Fruit fly (Drosophila melanogaster) whole organism, embryonic: ENCODE measurements around the gene Lamtor1.

Experiments used
- Atf-2 ChIP-seq: fragments of 200-800 bp; sonication (Bioruptor generic); optimal IDR thresholded peaks from 2 replicates; lab custom pipeline; 2016; ENCODE audit warnings: missing biosample characterization, missing genetic modification characterization
- CG13287 ChIP-seq: fragments of 200-800 bp; sonication (Bioruptor generic); IDR thresholded peaks from 2 replicates; pipeline ENCODE4 v1.3.6; 2022; ENCODE audit warnings: missing biosample characterization, missing genetic modification characterization; ENCODE audit not compliant: partially characterized antibody
- CG15011 ChIP-seq: fragments of 200-800 bp; sonication (Bioruptor generic); optimal IDR thresholded peaks from 3 replicates; lab custom pipeline; 2018; ENCODE audit warnings: missing biosample characterization, mild to moderate bottlenecking, missing genetic modification characterization
- CG1529 ChIP-seq: fragments of 200-800 bp; sonication (Bioruptor generic); optimal IDR thresholded peaks from 3 replicates; lab custom pipeline; 2018; ENCODE audit warnings: missing biosample characterization, missing genetic modification characterization
- CG16815 ChIP-seq: fragments of 200-800 bp; sonication (Bioruptor generic); optimal IDR thresholded peaks from 3 replicates; lab custom pipeline; 2017; ENCODE audit warnings: missing biosample characterization, mild to moderate bottlenecking, missing genetic modification characterization
- CG31224 ChIP-seq: fragments of 200-800 bp; sonication (Bioruptor generic); IDR thresholded peaks from 2 replicates; pipeline ENCODE4 v1.3.6; 2022; ENCODE audit warnings: missing biosample characterization, missing genetic modification characterization
- CG34376 ChIP-seq: fragments of 200-800 bp; sonication (Bioruptor generic); optimal IDR thresholded peaks from 2 replicates; lab custom pipeline; 2018; ENCODE audit warnings: missing biosample characterization, mild to moderate bottlenecking, missing genetic modification characterization
- CG4328 ChIP-seq: fragments of 200-800 bp; sonication (Bioruptor generic); optimal IDR thresholded peaks from 3 replicates; lab custom pipeline; 2017; ENCODE audit warnings: missing biosample characterization, missing genetic modification reagents, missing genetic modification characterization
- CG5245 ChIP-seq: fragments of 200-800 bp; sonication (Bioruptor generic); optimal IDR thresholded peaks from 3 replicates; lab custom pipeline; 2016; ENCODE audit warnings: missing biosample characterization, missing genetic modification characterization
- CG6654 ChIP-seq: fragments of 200-800 bp; sonication (Bioruptor generic); optimal IDR thresholded peaks from 2 replicates; lab custom pipeline; 2017; ENCODE audit warnings: missing biosample characterization, mild to moderate bottlenecking, missing genetic modification characterization
- CG6791 ChIP-seq: fragments of 200-800 bp; sonication (Bioruptor generic); IDR thresholded peaks from 3 replicates; pipeline ENCODE4 v1.3.6; 2022; ENCODE audit warnings: missing biosample characterization, missing genetic modification characterization; ENCODE audit not compliant: partially characterized antibody
- CG7839 ChIP-seq: fragments of 200-800 bp; sonication (Bioruptor generic); optimal IDR thresholded peaks from 3 replicates; lab custom pipeline; 2018; ENCODE audit warnings: missing biosample characterization, mild to moderate bottlenecking, missing genetic modification characterization, moderate library complexity
- Dek ChIP-seq: fragments of 200-800 bp; sonication (Bioruptor generic); optimal IDR thresholded peaks from 3 replicates; lab custom pipeline; 2019; ENCODE audit warnings: missing biosample characterization, mild to moderate bottlenecking, missing genetic modification characterization, moderate library complexity
- Gug ChIP-seq: fragments of 200-800 bp; sonication (Bioruptor generic); IDR thresholded peaks from 4 replicates; pipeline ENCODE4 v1.3.6; 2022; ENCODE audit warnings: missing biosample characterization, missing genetic modification characterization
- HLH54F ChIP-seq: fragments of 200-800 bp; sonication (Bioruptor generic); optimal IDR thresholded peaks from 3 replicates; lab custom pipeline; 2016; ENCODE audit warnings: missing biosample characterization, missing genetic modification characterization
- Hey ChIP-seq: fragments of 200-800 bp; sonication (Bioruptor generic); optimal IDR thresholded peaks from 3 replicates; lab custom pipeline; 2018; ENCODE audit warnings: missing biosample characterization, mild to moderate bottlenecking, missing genetic modification characterization
- Hmr ChIP-seq: fragments of 200-800 bp; sonication (Bioruptor generic); optimal IDR thresholded peaks from 3 replicates; lab custom pipeline; 2017; ENCODE audit warnings: mild to moderate bottlenecking, missing biosample characterization, missing genetic modification reagents, missing genetic modification characterization
- Hr3 ChIP-seq: fragments of 200-800 bp; sonication (Bioruptor generic); optimal IDR thresholded peaks from 3 replicates; lab custom pipeline; 2016; ENCODE audit warnings: missing biosample characterization, missing genetic modification characterization
- Nf-YA ChIP-seq: fragments of 200-800 bp; sonication (Bioruptor generic); IDR thresholded peaks from 2 replicates; pipeline ENCODE4 v1.3.6; 2022; ENCODE audit warnings: missing biosample characterization, missing genetic modification characterization
- PHDP ChIP-seq: fragments of 200-800 bp; sonication (Bioruptor generic); optimal IDR thresholded peaks from 3 replicates; lab custom pipeline; 2018; ENCODE audit warnings: missing biosample characterization, mild to moderate bottlenecking, missing genetic modification characterization, moderate library complexity
- Sry-δ ChIP-seq: fragments of 200-800 bp; sonication (Bioruptor generic); optimal IDR thresholded peaks from 2 replicates; lab custom pipeline; 2016; ENCODE audit warnings: missing biosample characterization, missing genetic modification characterization
- TFAM ChIP-seq: fragments of 200-800 bp; sonication (Bioruptor generic); optimal IDR thresholded peaks from 2 replicates; lab custom pipeline; 2017; ENCODE audit warnings: missing biosample characterization, missing genetic modification characterization, inconsistent platforms
- cas ChIP-seq: fragments of 200-800 bp; sonication (Bioruptor generic); IDR thresholded peaks from 2 replicates; pipeline ENCODE4 v1.3.6; 2022; ENCODE audit warnings: missing biosample characterization, missing genetic modification characterization
- cg ChIP-seq: fragments of 200-800 bp; sonication (Bioruptor generic); optimal IDR thresholded peaks from 3 replicates; lab custom pipeline; 2019; ENCODE audit warnings: missing biosample characterization, mild to moderate bottlenecking, missing genetic modification characterization, moderate library complexity
- chif ChIP-seq, 2 experiments: fragments of 200-800 bp; sonication (Bioruptor generic); optimal IDR thresholded peaks; 3 replicates each; lab custom pipeline; 2016; ENCODE audit warnings: missing biosample characterization in 2 of 2, missing genetic modification characterization in 2 of 2
- chinmo ChIP-seq: fragments of 200-800 bp; sonication (Bioruptor generic); IDR thresholded peaks from 4 replicates; pipeline ENCODE4 v1.3.6; 2022; ENCODE audit warnings: missing biosample characterization, missing genetic modification characterization; ENCODE audit not compliant: partially characterized antibody
- crc ChIP-seq: fragments of 200-800 bp; sonication (Bioruptor generic); optimal IDR thresholded peaks from 2 replicates; lab custom pipeline; 2016; ENCODE audit warnings: missing biosample characterization, missing genetic modification characterization
- da ChIP-seq: fragments of 200-800 bp; sonication (Bioruptor generic); optimal IDR thresholded peaks from 2 replicates; lab custom pipeline; 2016; ENCODE audit warnings: missing biosample characterization, missing genetic modification characterization
- dmrt11E ChIP-seq: fragments of 200-800 bp; sonication (Bioruptor generic); optimal IDR thresholded peaks from 3 replicates; lab custom pipeline; 2018; ENCODE audit warnings: missing biosample characterization, mild to moderate bottlenecking, missing genetic modification characterization, moderate library complexity
- dpn ChIP-seq, 2 experiments: fragments of 200-800 bp; sonication (Bioruptor generic); optimal IDR thresholded peaks; 3 replicates each; lab custom pipeline; 2016; ENCODE audit warnings: missing biosample characterization in 2 of 2, missing genetic modification characterization in 2 of 2
- dysf ChIP-seq: fragments of 200-800 bp; sonication (Bioruptor generic); IDR thresholded peaks from 3 replicates; pipeline ENCODE4 v1.3.6; 2022; ENCODE audit warnings: missing biosample characterization, missing genetic modification characterization
- gsb ChIP-seq: fragments of 200-800 bp; sonication (Bioruptor generic); IDR thresholded peaks from 2 replicates; pipeline ENCODE4 v1.3.6; 2022; ENCODE audit warnings: missing biosample characterization, missing genetic modification characterization
- her ChIP-seq: fragments of 200-800 bp; sonication (Bioruptor generic); optimal IDR thresholded peaks from 2 replicates; lab custom pipeline; 2016; ENCODE audit warnings: missing biosample characterization, missing genetic modification characterization
- hkb ChIP-seq, 2 experiments: fragments of 200-800 bp in 1 of 2; fragments of >200 bp in 1 of 2; sonication (Bioruptor generic) in 1 of 2; IDR thresholded peaks in 1 of 2; optimal IDR thresholded peaks in 1 of 2; 2 replicates each; pipeline versions ENCODE4 v1.3.6 to Lab custom; 2017 to 2022; ENCODE audit warnings: missing biosample characterization in 1 of 2, missing genetic modification characterization in 1 of 2
- klu ChIP-seq: fragments of 200-800 bp; sonication (Bioruptor generic); IDR thresholded peaks from 2 replicates; pipeline ENCODE4 v1.3.6; 2022; ENCODE audit warnings: missing biosample characterization, missing genetic modification characterization
- lmd ChIP-seq: fragments of 200-800 bp; sonication (Bioruptor generic); IDR thresholded peaks from 2 replicates; pipeline ENCODE4 v1.3.6; 2022; ENCODE audit warnings: missing biosample characterization, missing genetic modification characterization
- lola ChIP-seq, 3 experiments: fragments of >200 bp in 2 of 3; fragments of 200-800 bp in 1 of 3; sonication (Bioruptor generic) in 1 of 3; optimal IDR thresholded peaks; 2 replicates each; lab custom pipeline; 2017 to 2019; ENCODE audit warnings: missing biosample characterization in 3 of 3, missing genetic modification characterization in 3 of 3, mild to moderate bottlenecking in 1 of 3, moderate library complexity in 1 of 3
- oc ChIP-seq: fragments of 200-800 bp; sonication (Bioruptor generic); optimal IDR thresholded peaks from 2 replicates; lab custom pipeline; 2018; ENCODE audit warnings: missing biosample characterization, mild to moderate bottlenecking, missing genetic modification characterization, moderate library complexity
- phol ChIP-seq: fragments of 200-800 bp; sonication (Bioruptor generic); optimal IDR thresholded peaks from 3 replicates; lab custom pipeline; 2018; ENCODE audit warnings: missing biosample characterization, mild to moderate bottlenecking, missing genetic modification characterization, moderate library complexity
- repo ChIP-seq: fragments of 200-800 bp; sonication (Bioruptor generic); optimal IDR thresholded peaks from 2 replicates; lab custom pipeline; 2016; ENCODE audit warnings: missing biosample characterization, missing genetic modification characterization
- seq ChIP-seq: fragments of 200-800 bp; sonication (Bioruptor generic); IDR thresholded peaks from 2 replicates; pipeline ENCODE4 v1.3.6; 2022; ENCODE audit warnings: missing biosample characterization, missing genetic modification characterization
- slou ChIP-seq: fragments of 200-800 bp; sonication (Bioruptor generic); optimal IDR thresholded peaks from 3 replicates; lab custom pipeline; 2016; ENCODE audit warnings: missing biosample characterization, missing genetic modification characterization
- trem ChIP-seq: fragments of 200-800 bp; optimal IDR thresholded peaks from 3 replicates; lab custom pipeline; 2019; ENCODE audit warnings: missing biosample characterization, mild to moderate bottlenecking, missing genetic modification characterization, moderate library complexity
- ttk ChIP-seq: fragments of 200-800 bp; sonication (Bioruptor generic); IDR thresholded peaks from 2 replicates; pipeline ENCODE4 v2.1.2; 2022; ENCODE audit warnings: missing biosample characterization, missing genetic modification characterization
- unc-4 ChIP-seq: fragments of 200-800 bp; sonication (Bioruptor generic); IDR thresholded peaks from 2 replicates; pipeline ENCODE4 v1.3.6; 2022; ENCODE audit warnings: missing biosample characterization, missing genetic modification characterization; ENCODE audit not compliant: partially characterized antibody
- usp ChIP-seq: fragments of >200 bp; optimal IDR thresholded peaks from 2 replicates; lab custom pipeline; 2017; ENCODE audit warnings: missing biosample characterization, missing genetic modification characterization
- vnd ChIP-seq: fragments of 200-800 bp; sonication (Bioruptor generic); IDR thresholded peaks from 3 replicates; pipeline ENCODE4 v1.3.6; 2022; ENCODE audit warnings: missing biosample characterization, missing genetic modification characterization; ENCODE audit not compliant: partially characterized antibody
- zen ChIP-seq: fragments of 200-800 bp; sonication (Bioruptor generic); optimal IDR thresholded peaks from 3 replicates; lab custom pipeline; 2018; ENCODE audit warnings: missing biosample characterization, mild to moderate bottlenecking, missing genetic modification characterization, moderate library complexity

The Lamtor1 gene

DNA sequence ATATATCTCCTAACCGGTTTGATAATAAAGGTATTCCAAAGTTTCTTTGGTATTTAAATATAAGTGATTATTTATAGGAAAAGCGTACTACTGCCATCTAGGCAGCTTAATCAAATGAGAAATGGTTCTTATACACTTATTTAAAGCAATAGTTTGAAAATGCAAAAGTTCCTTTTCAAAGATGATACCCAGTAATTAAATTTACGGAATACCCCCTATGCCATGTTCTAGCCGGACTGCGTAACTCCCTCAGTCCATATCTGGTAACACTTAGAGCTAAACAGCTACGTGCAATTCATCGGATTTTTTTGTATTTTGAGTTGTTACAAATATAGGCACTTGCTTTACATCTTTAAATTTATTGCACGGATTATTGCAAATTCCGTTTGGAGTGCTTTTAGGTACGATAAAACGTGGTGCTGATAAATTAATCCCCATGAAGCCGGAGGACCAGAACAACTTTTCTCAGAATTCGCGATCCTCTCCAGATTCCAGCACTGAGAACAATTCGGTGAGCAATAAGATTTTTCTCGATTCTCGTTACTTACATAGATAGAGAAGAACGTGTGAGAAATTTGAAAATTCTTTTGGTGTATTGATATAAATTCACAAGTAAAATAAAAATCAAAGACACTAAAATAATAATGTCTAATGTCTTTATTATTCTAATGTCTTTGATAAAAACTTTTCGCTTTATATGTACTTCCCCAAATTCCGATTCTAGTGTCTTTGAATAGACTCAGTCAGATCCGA lies 26.2 kb downstream of the Lamtor1 start, which contains the start of gene CG7668 (continued):
- peak; percentile 93 for TF ChIP-seq phol (tag; lab: Kevin White, UChicago)
- TF ChIP-seq zen (tag; lab: Kevin White, UChicago): peak; percentile 91
- peak; percentile 69 for TF ChIP-seq slou (GFP tag; lab: Kevin White, UChicago)
- no peak for TF ChIP-seq hkb (optimal IDR thresholded peaks at IDR 0.05; lab: Kevin White, UChicago)
- TF ChIP-seq hkb (GFP tag; IDR thresholded peaks at IDR 0.05; lab: Robert Waterston, UW): peak; percentile 96
- TF ChIP-seq CG34376 (GFP tag; lab: Kevin White, UChicago): peak; percentile 81
- TF ChIP-seq CG6791 (GFP tag; lab: Robert Waterston, UW): no peak
- peak; percentile 34 for TF ChIP-seq TFAM (GFP tag; lab: Kevin White, UChicago)
- TF ChIP-seq CG15011 (GFP tag; lab: Kevin White, UChicago): peak; percentile 70
- TF ChIP-seq Nf-YA (GFP tag; lab: Robert Waterston, UW): peak; percentile 75
- peak; percentile 71 to 91 for TF ChIP-seq chif (GFP tag; optimal IDR thresholded peaks at IDR 0.05; lab: Kevin White, UChicago)
- peak; percentile 67 for TF ChIP-seq CG6654
- peak; percentile 80 for TF ChIP-seq HLH54F (GFP tag; lab: Kevin White, UChicago)
- peak; percentile 90 for TF ChIP-seq trem (tag; lab: Kevin White, UChicago)
- peak; percentile 16 for TF ChIP-seq cg (GFP tag; lab: Kevin White, UChicago)
- no peak for TF ChIP-seq chinmo (GFP tag; lab: Robert Waterston, UW)
- TF ChIP-seq lola (GFP tag; optimal IDR thresholded peaks at IDR 0.05; lab: Kevin White, UChicago): peak in 1 of 3 experiments; percentile 88
- no peak for TF ChIP-seq Hey (tag; lab: Kevin White, UChicago)
- TF ChIP-seq CG31224: no peak
- TF ChIP-seq Hmr (GFP tag; lab: Kevin White, UChicago): peak; percentile 94
- peak; percentile 89 to 93 for TF ChIP-seq dpn (GFP tag; optimal IDR thresholded peaks at IDR 0.05; lab: Kevin White, UChicago)
- peak; percentile 81 for TF ChIP-seq Hr3
- peak; percentile 79; the same call in 3 of the 4 replicates for TF ChIP-seq Gug (GFP tag; lab: Robert Waterston, UW)
- TF ChIP-seq vnd (GFP tag; lab: Robert Waterston, UW): no peak
- peak; percentile 92 for TF ChIP-seq ttk (GFP tag; lab: Robert Waterston, UW)
- TF ChIP-seq PHDP (tag; lab: Kevin White, UChicago): peak; percentile 95
- peak; percentile 81 for TF ChIP-seq CG16815 (GFP tag; lab: Kevin White, UChicago)
- TF ChIP-seq repo (GFP tag; lab: Kevin White, UChicago): peak; percentile 73
- peak; percentile 70 for TF ChIP-seq gsb (GFP tag; lab: Robert Waterston, UW)
- TF ChIP-seq da (GFP tag; lab: Kevin White, UChicago): peak; percentile 53
- TF ChIP-seq oc (tag; lab: Kevin White, UChicago): peak; percentile 92
- peak; percentile 56 for TF ChIP-seq Sry-δ (GFP tag; lab: Kevin White, UChicago)
- TF ChIP-seq CG1529 (GFP tag; lab: Kevin White, UChicago): peak; percentile 85
- peak; percentile 88 for TF ChIP-seq Dek (tag; lab: Kevin White, UChicago)
- TF ChIP-seq CG13287 (GFP tag; lab: Robert Waterston, UW): peak; percentile 32; the same call in 1 of the 2 replicates
- TF ChIP-seq CG5245 (GFP tag; lab: Kevin White, UChicago): peak; percentile 69
- peak; percentile 91 for TF ChIP-seq CG7839
- peak; percentile 86; the same call in 1 of the 2 replicates for TF ChIP-seq cas
- peak; percentile 89 for TF ChIP-seq seq (GFP tag; lab: Robert Waterston, UW)
- TF ChIP-seq lmd (GFP tag; lab: Robert Waterston, UW): no peak; the same call in 1 of the 2 replicates
- peak; percentile 92 for TF ChIP-seq dmrt11E (tag; lab: Kevin White, UChicago)
- TF ChIP-seq crc (GFP tag; lab: Kevin White, UChicago): peak; percentile 69
- peak; percentile 81 for TF ChIP-seq her (GFP tag; lab: Kevin White, UChicago)
- peak; percentile 79 for TF ChIP-seq Atf-2 (GFP tag; lab: Kevin White, UChicago)
- TF ChIP-seq klu (GFP tag; lab: Robert Waterston, UW): no peak; the same call in 1 of the 2 replicates
- TF ChIP-seq usp (GFP tag; lab: Kevin White, UChicago): no peak
- TF ChIP-seq CG4328 (GFP tag; lab: Kevin White, UChicago): peak; percentile 87
- TF ChIP-seq dysf: no peak; the same call in 2 of the 3 replicates
- no peak for TF ChIP-seq unc-4
